Worm (Caenorhabditis elegans): ENCODE data around the gene F58A6.2.
A peak's percentile ranks its signal among the peaks of the same experiment; 100 is the strongest.

The F58A6.2 gene

ce11 chrII:5136296-5136767 is at the start of gene F58A6.2:
TSS of gene F58A6.2 (plus strand) at chrII:5136717.
- no peak for TF ChIP-seq klf-2 (GFP tag; conservative IDR thresholded peaks at IDR 0.05)
- no peak for TF ChIP-seq ztf-29 (GFP tag; IDR thresholded peaks at IDR 0.05)
- TF ChIP-seq ref-1 (GFP tag; conservative IDR thresholded peaks at IDR 0.05) = no peak
- TF ChIP-seq T22C8.4 (GFP tag; IDR thresholded peaks at IDR 0.05) = no peak
- TF ChIP-seq ztf-23 (GFP tag; IDR thresholded peaks at IDR 0.05) = no peak
- no peak for TF ChIP-seq cog-1 (tag; optimal IDR thresholded peaks at IDR 0.05)
- TF ChIP-seq tab-1 (GFP tag; IDR thresholded peaks at IDR 0.05) = no peak
- no peak for TF ChIP-seq flt-1 (GFP tag; IDR thresholded peaks at IDR 0.05)
- TF ChIP-seq med-1 (GFP tag; optimal IDR thresholded peaks at IDR 0.05; ENCODE audit: insufficient read depth) = no peak

DNA sequence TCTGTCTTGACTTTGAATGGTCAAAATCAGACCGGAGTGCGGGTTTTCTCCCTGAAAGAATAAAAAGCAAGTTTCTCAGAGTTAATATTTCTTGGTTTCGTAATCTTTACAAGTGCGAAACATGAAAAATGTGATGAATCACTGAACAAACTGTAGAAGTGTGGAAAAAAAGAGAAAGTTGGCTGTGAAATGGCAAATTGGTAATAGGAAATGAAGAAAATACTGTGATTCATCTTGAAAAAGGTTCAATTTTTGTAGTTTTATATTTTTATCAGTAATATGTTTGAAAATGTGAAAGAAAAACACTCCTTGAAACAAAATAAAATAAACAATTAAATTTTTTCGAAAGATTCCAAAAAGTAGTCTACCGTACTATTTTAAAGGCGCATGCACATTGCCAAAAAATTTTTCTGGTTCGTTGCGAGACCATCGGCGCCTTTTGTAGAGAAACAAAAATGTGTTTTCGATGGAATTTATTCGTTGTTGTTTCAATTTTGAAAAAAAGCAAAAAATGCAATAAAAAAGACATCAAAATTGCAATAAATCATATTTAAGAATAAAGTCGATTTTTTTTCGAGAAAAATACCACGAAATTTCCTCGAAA is 44.8 kb upstream of the F58A6.2 start, which contains the start of gene pld-1:
pld-1 (minus strand) TSS at position 51 of the 604 bp plus-strand sequence.
- no peak for TF ChIP-seq med-1 (GFP tag; optimal IDR thresholded peaks at IDR 0.05; ENCODE audit: insufficient read depth)
- TF ChIP-seq ztf-29 (GFP tag; IDR thresholded peaks at IDR 0.05) = no peak
- no peak for TF ChIP-seq tab-1 (GFP tag; IDR thresholded peaks at IDR 0.05)
- no peak for TF ChIP-seq ztf-23 (GFP tag; IDR thresholded peaks at IDR 0.05)
- no peak for TF ChIP-seq ref-1 (GFP tag; conservative IDR thresholded peaks at IDR 0.05)
- no peak for TF ChIP-seq T22C8.4 (GFP tag; IDR thresholded peaks at IDR 0.05)
- TF ChIP-seq cog-1 (tag; optimal IDR thresholded peaks at IDR 0.05) = no peak
- no peak for TF ChIP-seq flt-1 (GFP tag; IDR thresholded peaks at IDR 0.05)
- no peak for TF ChIP-seq klf-2 (GFP tag; conservative IDR thresholded peaks at IDR 0.05)

DNA sequence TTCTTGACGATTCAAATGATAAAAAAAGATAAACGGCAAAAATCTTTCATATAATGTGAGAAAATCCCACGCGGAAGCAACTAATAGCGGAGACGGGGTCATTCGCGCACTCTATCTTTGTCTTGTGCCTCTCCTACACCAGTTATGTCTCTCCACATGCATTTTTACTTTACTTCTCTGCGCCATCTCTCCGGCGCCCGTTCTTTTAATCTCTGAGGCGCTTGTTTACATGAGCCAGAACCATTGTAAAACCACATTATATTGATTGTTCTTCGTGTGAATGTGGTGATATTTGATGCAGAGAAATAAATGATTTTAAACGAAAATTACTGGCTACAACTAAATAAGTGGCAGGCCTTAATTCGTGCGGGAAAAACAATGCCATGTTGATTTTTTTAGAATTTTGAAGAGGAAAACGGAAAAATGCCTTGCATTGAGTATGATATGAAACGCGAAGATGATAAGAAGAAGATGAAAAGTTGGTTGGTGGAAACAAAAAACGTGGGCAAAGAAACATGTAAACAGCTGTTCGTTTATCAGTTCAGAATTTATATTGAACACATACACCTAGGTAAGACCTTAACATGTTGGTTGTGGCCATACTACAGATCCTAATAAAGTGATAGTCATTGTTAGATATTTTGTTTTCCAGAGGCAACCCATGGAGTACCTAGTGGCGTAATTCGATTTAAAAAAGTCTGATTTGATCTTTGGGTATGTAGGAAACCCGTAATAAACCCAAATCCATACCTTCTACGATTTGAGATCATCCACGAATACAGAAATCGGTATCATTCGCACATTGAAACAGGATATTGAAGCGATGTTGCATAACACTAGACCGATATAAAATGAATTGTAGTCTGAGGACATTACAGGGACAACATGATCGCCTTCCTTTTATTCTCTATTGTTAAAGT is 43.9 kb upstream of the F58A6.2 start, which contains the start of gene C04G6.2:
C04G6.2 (plus strand) TSS at position 870 of the 920 bp plus-strand sequence.
- peak; percentile 82 for TF ChIP-seq cog-1 (tag; optimal IDR thresholded peaks at IDR 0.05)
- no peak for TF ChIP-seq med-1 (GFP tag; optimal IDR thresholded peaks at IDR 0.05; ENCODE audit: insufficient read depth)

DNA sequence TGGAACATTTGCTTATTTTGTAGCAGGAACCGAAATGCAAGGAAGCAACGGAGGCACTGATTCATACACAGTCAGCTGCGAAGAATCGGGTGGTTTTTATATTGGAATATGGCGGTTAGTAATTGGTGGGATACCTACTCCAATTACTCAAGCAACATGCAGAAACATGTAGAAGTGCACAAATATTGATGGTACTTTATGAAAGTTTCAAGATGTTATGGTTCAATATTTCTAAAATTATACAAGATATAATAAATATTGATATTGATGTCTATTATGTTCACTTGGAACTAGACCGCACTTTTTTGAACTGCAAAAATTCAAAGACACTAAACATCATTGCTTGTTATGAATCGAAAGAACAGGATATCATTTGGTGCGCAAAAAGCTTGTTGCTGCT is 42.6 kb upstream of the F58A6.2 start, which contains the start of gene C04G6.13:
C04G6.13 (plus strand) TSS at position 301 of the 400 bp plus-strand sequence.
- TF ChIP-seq tab-1 (GFP tag; IDR thresholded peaks at IDR 0.05) = no peak
- TF ChIP-seq flt-1 (GFP tag; IDR thresholded peaks at IDR 0.05) = no peak
- no peak for TF ChIP-seq T22C8.4 (GFP tag; IDR thresholded peaks at IDR 0.05)

DNA sequence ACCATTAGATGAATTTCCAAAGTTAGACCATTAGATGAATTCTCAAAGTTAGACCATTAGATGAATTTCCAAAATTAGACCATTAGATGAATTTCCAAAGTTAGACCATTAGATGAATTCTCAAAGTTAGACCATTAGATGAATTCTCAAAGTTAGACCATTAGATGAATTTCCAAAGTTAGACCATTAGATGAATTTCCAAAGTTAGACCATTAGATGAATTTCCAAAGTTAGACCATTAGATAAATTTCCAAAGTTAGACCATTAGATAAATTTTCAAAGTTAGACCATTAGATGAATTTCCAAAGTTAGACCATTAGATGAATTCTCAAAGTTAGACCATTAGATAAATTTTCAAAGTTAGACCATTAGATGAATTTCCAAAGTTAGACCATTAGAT is 39.1 kb upstream of the F58A6.2 start:
- TF ChIP-seq ztf-29 (GFP tag; IDR thresholded peaks at IDR 0.05) (peak; percentile 57; the same call in 1 of the 2 replicates), ztf-23 (GFP tag; IDR thresholded peaks at IDR 0.05) (peak; percentile 98), flt-1 (GFP tag; IDR thresholded peaks at IDR 0.05) (peak; percentile 88), klf-2 (GFP tag; conservative IDR thresholded peaks at IDR 0.05) (peak; percentile 98), ref-1 (GFP tag; conservative IDR thresholded peaks at IDR 0.05) (peak; percentile 99), tab-1 (GFP tag; IDR thresholded peaks at IDR 0.05) (peak; percentile 85)

DNA sequence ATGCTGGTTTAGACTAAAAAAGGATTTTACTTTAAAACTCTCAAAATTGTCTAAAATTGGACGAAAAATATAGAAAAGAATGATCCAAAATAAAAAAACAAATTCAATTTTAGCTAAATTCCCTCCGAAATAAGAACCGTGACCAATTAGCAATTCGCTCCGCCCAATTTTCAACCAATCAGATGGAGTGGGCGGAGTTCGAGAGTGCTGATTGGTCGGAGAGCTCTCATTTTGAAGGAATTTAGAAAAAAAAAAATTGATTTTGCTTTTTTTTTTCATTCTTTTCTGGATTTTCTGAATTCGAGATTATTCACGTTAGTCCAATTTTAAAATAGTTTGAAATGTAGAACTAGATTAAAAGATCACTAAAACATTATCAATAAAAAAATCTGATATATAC is 37.5 kb upstream of the F58A6.2 start:
- no peak for TF ChIP-seq cog-1 (tag; optimal IDR thresholded peaks at IDR 0.05)
- TF ChIP-seq T22C8.4 (GFP tag; IDR thresholded peaks at IDR 0.05) = no peak
- no peak for TF ChIP-seq ztf-23 (GFP tag; IDR thresholded peaks at IDR 0.05)
- TF ChIP-seq tab-1 (GFP tag; IDR thresholded peaks at IDR 0.05) = no peak
- TF ChIP-seq ztf-29 (GFP tag; IDR thresholded peaks at IDR 0.05) = no peak

- TF ChIP-seq med-1 (GFP tag; optimal IDR thresholded peaks at IDR 0.05; ENCODE audit: insufficient read depth) (no peak), T22C8.4 (GFP tag; IDR thresholded peaks at IDR 0.05) (no peak), flt-1 (GFP tag; IDR thresholded peaks at IDR 0.05) (no peak), tab-1 (GFP tag; IDR thresholded peaks at IDR 0.05) (no peak), cog-1 (tag; optimal IDR thresholded peaks at IDR 0.05) (no peak), ztf-29 (GFP tag; IDR thresholded peaks at IDR 0.05) (no peak), klf-2 (GFP tag; conservative IDR thresholded peaks at IDR 0.05) (no peak), ref-1 (GFP tag; conservative IDR thresholded peaks at IDR 0.05) (no peak), ztf-23 (GFP tag; IDR thresholded peaks at IDR 0.05) (no peak)
Measured at ce11 chrII:5099649-5100048, 36.9 kb upstream of the F58A6.2 start, which contains the start of gene C04G6.6. TSS of gene C04G6.6 (minus strand) at chrII:5099749.

DNA sequence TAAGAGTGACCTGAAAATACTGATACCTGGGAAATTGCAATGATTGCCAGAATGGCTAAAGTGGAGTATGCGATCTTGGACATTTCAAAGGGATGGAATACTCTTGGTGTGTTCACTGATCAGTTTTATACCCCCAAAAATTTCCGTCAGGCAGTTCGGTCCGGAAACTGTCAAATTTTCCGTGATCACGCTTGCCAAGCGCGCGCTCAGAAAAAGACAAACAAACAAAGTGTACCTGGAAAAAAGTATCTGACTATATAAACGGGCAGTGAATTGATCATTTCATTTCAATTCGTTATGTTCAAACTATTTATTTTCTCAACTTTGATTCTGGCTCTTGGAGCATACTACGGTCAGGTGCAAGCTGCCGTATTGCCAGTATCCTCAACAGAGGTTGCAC is 34.8 kb upstream of the F58A6.2 start, which contains the start of the genes idpb-3 and idpb-1:
idpb-3 (minus strand) TSS at position 101 of the 400 bp plus-strand sequence.
idpb-1 (plus strand) TSS at position 284 of the 400 bp plus-strand sequence.
- TF ChIP-seq med-1 (GFP tag; optimal IDR thresholded peaks at IDR 0.05; ENCODE audit: insufficient read depth) (no peak), tab-1 (GFP tag; IDR thresholded peaks at IDR 0.05) (no peak), ref-1 (GFP tag; conservative IDR thresholded peaks at IDR 0.05) (no peak), ztf-23 (GFP tag; IDR thresholded peaks at IDR 0.05) (no peak)

DNA sequence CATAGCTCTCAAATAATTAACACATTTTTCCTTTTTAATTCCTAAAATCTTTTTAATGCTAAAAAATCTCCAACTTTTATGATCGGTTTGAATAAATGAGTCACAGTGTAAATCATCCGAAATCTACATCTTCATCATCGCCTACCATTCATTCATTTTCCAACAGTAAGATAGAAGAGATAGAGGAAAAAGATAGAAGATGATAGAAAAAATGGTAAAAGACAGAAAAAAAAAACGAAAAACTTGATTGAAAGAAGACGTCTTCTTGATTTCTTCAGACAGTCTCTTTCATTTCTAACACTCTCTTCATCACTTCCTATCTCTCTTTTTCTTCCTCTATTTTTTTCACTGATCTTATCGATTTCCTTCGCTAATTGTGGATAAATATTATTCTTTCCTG is 33.3 kb upstream of the F58A6.2 start:
- no peak for TF ChIP-seq T22C8.4 (GFP tag; IDR thresholded peaks at IDR 0.05)
- TF ChIP-seq ref-1 (GFP tag; conservative IDR thresholded peaks at IDR 0.05) = no peak
- TF ChIP-seq flt-1 (GFP tag; IDR thresholded peaks at IDR 0.05) = no peak
- no peak for TF ChIP-seq cog-1 (tag; optimal IDR thresholded peaks at IDR 0.05)
- TF ChIP-seq ztf-23 (GFP tag; IDR thresholded peaks at IDR 0.05) = no peak
- no peak for TF ChIP-seq med-1 (GFP tag; optimal IDR thresholded peaks at IDR 0.05; ENCODE audit: insufficient read depth)
- no peak for TF ChIP-seq ztf-29 (GFP tag; IDR thresholded peaks at IDR 0.05)
- no peak for TF ChIP-seq klf-2 (GFP tag; conservative IDR thresholded peaks at IDR 0.05)
- TF ChIP-seq tab-1 (GFP tag; IDR thresholded peaks at IDR 0.05) = no peak
